Worm (Caenorhabditis elegans) whole organism, L4/young adult: ENCODE measurements around the gene F55C12.19.

ENCODE experiments used
- dao-5 ChIP-seq: sonication (generic microtip); optimal IDR thresholded peaks from 2 replicates; lab custom pipeline; 2016; ENCODE audit warnings: missing genotype, missing genetic modification characterization, moderate library complexity, missing compliant biosample characterization
- him-1 ChIP-seq: sonication (generic microtip); optimal IDR thresholded peaks from 2 replicates; lab custom pipeline; 2016; ENCODE audit warnings: missing genotype, missing genetic modification reagents, missing genetic modification characterization, missing compliant biosample characterization

DNA sequence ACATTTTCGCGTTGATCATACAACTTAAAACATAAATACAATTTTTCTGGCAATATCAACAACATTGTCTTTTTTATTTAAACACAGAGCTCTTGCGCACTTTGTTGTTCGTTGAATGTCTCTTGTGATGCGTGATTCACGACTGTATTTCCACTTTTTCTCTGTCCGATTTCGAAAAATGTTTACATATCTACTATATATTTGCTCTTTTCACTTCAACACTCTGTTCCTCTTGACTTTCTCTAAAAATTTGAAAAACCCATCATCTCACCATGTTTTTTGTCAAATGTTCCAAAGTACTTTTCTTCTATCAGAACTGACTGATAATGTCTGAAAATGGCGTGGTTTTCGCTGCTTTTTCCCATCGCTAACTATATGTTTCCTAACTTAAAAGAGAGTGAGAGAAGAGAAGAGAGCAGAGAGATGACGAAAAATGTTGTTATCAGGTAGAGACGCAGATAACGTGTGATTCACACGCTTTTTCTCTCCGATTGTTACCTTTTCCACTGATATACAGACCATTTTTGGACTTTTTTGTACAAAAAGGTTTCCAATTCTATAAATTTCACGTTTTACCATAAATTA, 46.1 kb downstream of the F55C12.19 start:
- TF ChIP-seq dao-5 (tag; lab: Kevin White, UChicago): no peak
- TF ChIP-seq him-1: no peak
